Fruit fly (Drosophila melanogaster) whole organism, embryonic: ENCODE measurements around the gene CHKov1.
A peak's percentile ranks its signal among the peaks of the same experiment; 100 is the strongest.

Experiments used
- Antp ChIP-seq: fragments of 200-800 bp; sonication (Bioruptor generic); optimal IDR thresholded peaks from 3 replicates; lab custom pipeline; 2016; ENCODE audit warnings: missing biosample characterization, missing genetic modification characterization
- C15 ChIP-seq: fragments of 200-800 bp; sonication (Bioruptor generic); IDR thresholded peaks from 3 replicates; pipeline ENCODE4 v1.3.6; 2022; ENCODE audit warnings: missing biosample characterization, missing genetic modification characterization
- CG1024 ChIP-seq: fragments of 200-800 bp; sonication (Bioruptor generic); IDR thresholded peaks from 2 replicates; pipeline ENCODE4 v1.3.6; 2022; ENCODE audit warnings: missing biosample characterization, missing genetic modification characterization
- CG10321 ChIP-seq: fragments of 200-800 bp; sonication (Bioruptor generic); IDR thresholded peaks from 2 replicates; pipeline ENCODE4 v1.3.6; 2022; ENCODE audit warnings: missing biosample characterization, missing genetic modification characterization
- CG12942 ChIP-seq: fragments of 200-800 bp; sonication (Bioruptor generic); optimal IDR thresholded peaks from 3 replicates; lab custom pipeline; 2016; ENCODE audit warnings: missing biosample characterization, missing genetic modification characterization
- CG13424 ChIP-seq: fragments of 200-800 bp; sonication (Bioruptor generic); optimal IDR thresholded peaks from 2 replicates; lab custom pipeline; 2019; ENCODE audit warnings: missing biosample characterization, mild to moderate bottlenecking, missing genetic modification characterization, moderate library complexity
- CG17359 ChIP-seq: fragments of 200-800 bp; sonication (Bioruptor generic); optimal IDR thresholded peaks from 3 replicates; lab custom pipeline; 2018; ENCODE audit warnings: missing biosample characterization, mild to moderate bottlenecking, missing genetic modification characterization, moderate library complexity
- CG1792 ChIP-seq: fragments of 200-800 bp; sonication (Bioruptor generic); optimal IDR thresholded peaks from 2 replicates; lab custom pipeline; 2016; ENCODE audit warnings: missing biosample characterization, missing genetic modification characterization
- CG18262 ChIP-seq: fragments of 200-800 bp; optimal IDR thresholded peaks from 3 replicates; lab custom pipeline; 2019; ENCODE audit warnings: missing biosample characterization, mild to moderate bottlenecking, missing genetic modification characterization, moderate library complexity
- CG1832 ChIP-seq: fragments of 200-800 bp; sonication (Bioruptor generic); optimal IDR thresholded peaks from 2 replicates; lab custom pipeline; 2017; ENCODE audit warnings: missing biosample characterization, mild to moderate bottlenecking, missing genetic modification characterization, inconsistent platforms
- CG2129 ChIP-seq: fragments of 200-800 bp; sonication (Bioruptor generic); IDR thresholded peaks from 2 replicates; pipeline ENCODE4 v1.3.6; 2022; ENCODE audit warnings: missing biosample characterization, missing genetic modification characterization; ENCODE audit not compliant: partially characterized antibody
- CG3065 ChIP-seq: fragments of 200-800 bp; sonication (Bioruptor generic); optimal IDR thresholded peaks from 2 replicates; lab custom pipeline; 2016; ENCODE audit warnings: missing biosample characterization, missing genetic modification characterization
- CG3163 ChIP-seq: fragments of 200-800 bp; sonication (Bioruptor generic); optimal IDR thresholded peaks from 3 replicates; lab custom pipeline; 2016; ENCODE audit warnings: missing biosample characterization, missing genetic modification characterization
- CG32767 ChIP-seq: fragments of 200-800 bp; sonication (Bioruptor generic); IDR thresholded peaks from 2 replicates; pipeline ENCODE4 v1.3.6; 2022; ENCODE audit warnings: missing biosample characterization, missing genetic modification characterization
- CG34376 ChIP-seq: fragments of 200-800 bp; sonication (Bioruptor generic); optimal IDR thresholded peaks from 2 replicates; lab custom pipeline; 2018; ENCODE audit warnings: missing biosample characterization, mild to moderate bottlenecking, missing genetic modification characterization
- CG3838 ChIP-seq: fragments of 200-800 bp; sonication (Bioruptor generic); optimal IDR thresholded peaks from 3 replicates; lab custom pipeline; 2016; ENCODE audit warnings: missing biosample characterization, missing genetic modification characterization
- CG7372 ChIP-seq: fragments of 200-800 bp; sonication (Bioruptor generic); IDR thresholded peaks from 2 replicates; pipeline ENCODE4 v1.3.6; 2022; ENCODE audit warnings: missing biosample characterization, missing genetic modification characterization
- CG9609 ChIP-seq: fragments of 200-800 bp; sonication (Bioruptor generic); optimal IDR thresholded peaks from 3 replicates; lab custom pipeline; 2016; ENCODE audit warnings: missing biosample characterization, missing genetic modification characterization
- CoRest ChIP-seq: fragments of 200-800 bp; sonication (Bioruptor generic); optimal IDR thresholded peaks from 3 replicates; lab custom pipeline; 2018; ENCODE audit warnings: missing biosample characterization, mild to moderate bottlenecking, missing genetic modification characterization, moderate library complexity
- Dad ChIP-seq: fragments of 200-800 bp; sonication (Bioruptor generic); optimal IDR thresholded peaks from 3 replicates; lab custom pipeline; 2016; ENCODE audit warnings: missing biosample characterization, missing genetic modification characterization
- Deaf1 ChIP-seq: fragments of 200-800 bp; optimal IDR thresholded peaks from 3 replicates; lab custom pipeline; 2019; ENCODE audit warnings: missing biosample characterization, mild to moderate bottlenecking, missing genetic modification characterization, moderate library complexity
- Dip2 ChIP-seq: fragments of 200-800 bp; sonication (Bioruptor generic); IDR thresholded peaks from 2 replicates; pipeline ENCODE4 v1.3.6; 2022; ENCODE audit warnings: missing biosample characterization, missing genetic modification characterization
- Doc3 ChIP-seq: fragments of 200-800 bp; sonication (Bioruptor generic); IDR thresholded peaks from 3 replicates; pipeline ENCODE4 v1.3.6; 2022; ENCODE audit warnings: missing biosample characterization, missing genetic modification characterization; ENCODE audit not compliant: partially characterized antibody
- Eip74EF ChIP-seq, 2 experiments: fragments of 200-800 bp in 1 of 2; fragments of >200 bp in 1 of 2; sonication (Bioruptor generic) in 1 of 2; optimal IDR thresholded peaks; 2 replicates each; lab custom pipeline; 2017 to 2019; ENCODE audit warnings: missing biosample characterization in 2 of 2, missing genetic modification characterization in 2 of 2, mild to moderate bottlenecking in 1 of 2, moderate library complexity in 1 of 2
- Fer1 ChIP-seq: fragments of 200-800 bp; sonication (Bioruptor generic); optimal IDR thresholded peaks from 2 replicates; lab custom pipeline; 2017; ENCODE audit warnings: missing biosample characterization, mild to moderate bottlenecking, missing genetic modification characterization
- H2.0 ChIP-seq: fragments of 200-800 bp; sonication (Bioruptor generic); IDR thresholded peaks from 2 replicates; pipeline ENCODE4 v1.3.6; 2022; ENCODE audit warnings: missing biosample characterization, missing genetic modification characterization
- Hr78 ChIP-seq, 2 experiments: fragments of 200-800 bp in 1 of 2; fragments of >200 bp in 1 of 2; sonication (Bioruptor generic) in 1 of 2; optimal IDR thresholded peaks; 2 replicates each; lab custom pipeline; 2017 to 2019; ENCODE audit warnings: missing biosample characterization in 2 of 2, missing genetic modification characterization in 2 of 2, mild to moderate bottlenecking in 1 of 2, moderate library complexity in 1 of 2
- Ravus ChIP-seq: fragments of 200-800 bp; sonication (Bioruptor generic); IDR thresholded peaks from 2 replicates; pipeline ENCODE4 v1.3.6; 2022; ENCODE audit warnings: missing biosample characterization, missing genetic modification characterization
- Six4 ChIP-seq: fragments of 200-800 bp; sonication (Bioruptor generic); optimal IDR thresholded peaks from 2 replicates; lab custom pipeline; 2016; ENCODE audit warnings: missing biosample characterization, missing genetic modification characterization
- Ssrp ChIP-seq: fragments of 200-800 bp; sonication (Bioruptor generic); optimal IDR thresholded peaks from 2 replicates; lab custom pipeline; 2018; ENCODE audit warnings: missing biosample characterization, mild to moderate bottlenecking, missing genetic modification characterization, moderate library complexity
- Vsx1 ChIP-seq: fragments of 200-800 bp; sonication (Bioruptor generic); optimal IDR thresholded peaks from 2 replicates; lab custom pipeline; 2017; ENCODE audit warnings: missing biosample characterization, mild to moderate bottlenecking, missing genetic modification characterization, missing genetic modification reagents
- Xbp1 ChIP-seq: fragments of 200-800 bp; sonication (Bioruptor generic); optimal IDR thresholded peaks from 3 replicates; lab custom pipeline; 2016; ENCODE audit warnings: missing biosample characterization, mild to moderate bottlenecking, missing genetic modification characterization
- ash1 ChIP-seq: fragments of 200-800 bp; sonication (Bioruptor generic); optimal IDR thresholded peaks from 2 replicates; lab custom pipeline; 2018; ENCODE audit warnings: missing biosample characterization, mild to moderate bottlenecking, missing genetic modification characterization
- chinmo ChIP-seq: fragments of 200-800 bp; sonication (Bioruptor generic); IDR thresholded peaks from 4 replicates; pipeline ENCODE4 v1.3.6; 2022; ENCODE audit warnings: missing biosample characterization, missing genetic modification characterization; ENCODE audit not compliant: partially characterized antibody
- crp ChIP-seq, 2 experiments: fragments of 200-800 bp; sonication (Bioruptor generic); optimal IDR thresholded peaks; 2 replicates in 1 of 2; 3 replicates in 1 of 2; lab custom pipeline; 2017; ENCODE audit warnings: missing biosample characterization in 2 of 2, missing genetic modification characterization in 2 of 2, mild to moderate bottlenecking in 1 of 2, moderate library complexity in 1 of 2
- dati ChIP-seq: fragments of 200-800 bp; sonication (Bioruptor generic); IDR thresholded peaks from 2 replicates; pipeline ENCODE4 v1.3.6; 2022; ENCODE audit warnings: missing biosample characterization, missing genetic modification characterization
- ems ChIP-seq: fragments of 200-800 bp; sonication (Bioruptor generic); optimal IDR thresholded peaks from 3 replicates; lab custom pipeline; 2016; ENCODE audit warnings: missing biosample characterization, missing genetic modification characterization
- insv ChIP-seq, 2 experiments: fragments of 200-800 bp; sonication (Bioruptor generic); optimal IDR thresholded peaks; 3 replicates each; lab custom pipeline; 2016 to 2018; ENCODE audit warnings: missing biosample characterization in 2 of 2, missing genetic modification characterization in 2 of 2
- knrl ChIP-seq: fragments of 200-800 bp; sonication (Bioruptor generic); IDR thresholded peaks from 3 replicates; pipeline ENCODE4 v1.3.6; 2022; ENCODE audit warnings: missing biosample characterization, missing genetic modification characterization; ENCODE audit not compliant: partially characterized antibody
- lbe ChIP-seq: fragments of 200-800 bp; sonication (Bioruptor generic); optimal IDR thresholded peaks from 2 replicates; lab custom pipeline; 2016; ENCODE audit warnings: missing biosample characterization, mild to moderate bottlenecking, missing genetic modification characterization
- lov ChIP-seq, 2 experiments: fragments of 200-800 bp in 1 of 2; fragments of >200 bp in 1 of 2; sonication (Bioruptor generic) in 1 of 2; IDR thresholded peaks in 1 of 2; optimal IDR thresholded peaks in 1 of 2; 2 replicates in 1 of 2; 3 replicates in 1 of 2; pipeline versions ENCODE4 v1.3.6 to Lab custom; 2017 to 2022; ENCODE audit warnings: missing biosample characterization in 1 of 2, missing genetic modification characterization in 1 of 2
- maf-S ChIP-seq: fragments of 200-800 bp; sonication (Bioruptor generic); optimal IDR thresholded peaks from 2 replicates; lab custom pipeline; 2016; ENCODE audit warnings: missing biosample characterization, missing genetic modification characterization
- pho ChIP-seq: fragments of 200-800 bp; sonication (Bioruptor generic); optimal IDR thresholded peaks from 2 replicates; lab custom pipeline; 2016; ENCODE audit warnings: missing biosample characterization, missing genetic modification characterization
- sens-2 ChIP-seq: fragments of 200-800 bp; sonication (Bioruptor generic); IDR thresholded peaks from 2 replicates; pipeline ENCODE4 v1.3.6; 2022; ENCODE audit warnings: missing biosample characterization, missing genetic modification characterization
- seq ChIP-seq: fragments of 200-800 bp; sonication (Bioruptor generic); IDR thresholded peaks from 2 replicates; pipeline ENCODE4 v1.3.6; 2022; ENCODE audit warnings: missing biosample characterization, missing genetic modification characterization
- sima ChIP-seq: fragments of 200-800 bp; sonication (Bioruptor generic); optimal IDR thresholded peaks from 2 replicates; lab custom pipeline; 2016; ENCODE audit warnings: missing biosample characterization, missing genetic modification characterization
- unc-4 ChIP-seq: fragments of 200-800 bp; sonication (Bioruptor generic); IDR thresholded peaks from 2 replicates; pipeline ENCODE4 v1.3.6; 2022; ENCODE audit warnings: missing biosample characterization, missing genetic modification characterization; ENCODE audit not compliant: partially characterized antibody
- z ChIP-seq: fragments of 200-800 bp; sonication (Bioruptor generic); IDR thresholded peaks from 3 replicates; pipeline ENCODE4 v1.3.6; 2022; ENCODE audit warnings: missing biosample characterization, missing genetic modification characterization

The CHKov1 gene

dm6 chr3R:25303857-25304440 is 25.2 kb downstream of the CHKov1 start, which contains the start of gene CG31436 (continued):
- TF ChIP-seq CG3838 (GFP tag; lab: Kevin White, UChicago) (no peak), Ssrp (no peak), CG10321 (GFP tag; lab: Robert Waterston, UW) (no peak), CG34376 (GFP tag; lab: Kevin White, UChicago) (peak; percentile 29), crp (GFP tag; optimal IDR thresholded peaks at IDR 0.05; lab: Kevin White, UChicago) (no peak), CG1024 (GFP tag; lab: Robert Waterston, UW) (no peak), CG12942 (GFP tag; lab: Kevin White, UChicago) (no peak), knrl (no peak), Antp (GFP tag; lab: Kevin White, UChicago) (no peak), lbe (peak; percentile 42), Doc3 (GFP tag; lab: Robert Waterston, UW) (no peak), ems (GFP tag; lab: Kevin White, UChicago) (no peak), sens-2 (no peak), CG1792 (no peak), insv (GFP tag; optimal IDR thresholded peaks at IDR 0.05; lab: Kevin White, UChicago) (no peak), CG2129 (GFP tag; lab: Robert Waterston, UW) (no peak), CG13424 (tag; lab: Kevin White, UChicago) (no peak), Eip74EF (GFP tag; optimal IDR thresholded peaks at IDR 0.05; lab: Kevin White, UChicago) (peak in 1 of 2 experiments; percentile 18), Hr78 (GFP tag; optimal IDR thresholded peaks at IDR 0.05; lab: Kevin White, UChicago) (peak in 1 of 2 experiments; percentile 82), z (GFP tag; lab: Robert Waterston, UW) (peak; percentile 41; the same call in 1 of the 3 replicates), unc-4 (no peak), Deaf1 (tag; lab: Kevin White, UChicago) (no peak), Ravus (GFP tag; lab: Robert Waterston, UW) (no peak), lov (optimal IDR thresholded peaks at IDR 0.05; lab: Kevin White, UChicago) (no peak), lov (GFP tag; IDR thresholded peaks at IDR 0.05; lab: Robert Waterston, UW) (no peak), Dad (GFP tag; lab: Kevin White, UChicago) (no peak), dati (GFP tag; lab: Robert Waterston, UW) (no peak)
- TF ChIP-seq, all 482 proteins: peak for 17

- TF ChIP-seq Vsx1 (GFP tag; lab: Kevin White, UChicago) = no peak
- TF ChIP-seq CoRest = no peak
- peak; percentile 30 for TF ChIP-seq lbe
- TF ChIP-seq H2.0 = no peak
- no peak for TF ChIP-seq Ravus (GFP tag; lab: Robert Waterston, UW)
- TF ChIP-seq, all 482 proteins: peak for 1
Observed at dm6 chr3R:25302239-25302638, 26.9 kb downstream of the CHKov1 start, which contains the start of gene CG31370. Gene CG31370 (plus strand): TSS chr3R:25302464.

dm6 chr3R:25300575-25300974 is 28.5 kb downstream of the CHKov1 start, which contains the start of gene CG13659:
Gene CG13659 (plus strand): TSS chr3R:25300891.
- TF ChIP-seq pho (GFP tag; lab: Kevin White, UChicago) (no peak), Dip2 (no peak), CG9609 (GFP tag; lab: Kevin White, UChicago) (no peak), ash1 (GFP tag; lab: Kevin White, UChicago) (no peak), CG7372 (GFP tag; lab: Robert Waterston, UW) (no peak), C15 (GFP tag; lab: Robert Waterston, UW) (no peak), Xbp1 (no peak), seq (GFP tag; lab: Robert Waterston, UW) (no peak), CG3065 (GFP tag; lab: Kevin White, UChicago) (no peak), Six4 (GFP tag; lab: Kevin White, UChicago) (no peak), CG3163 (GFP tag; lab: Kevin White, UChicago) (no peak), CG18262 (tag; lab: Kevin White, UChicago) (no peak), CG1832 (GFP tag; lab: Kevin White, UChicago) (no peak), Fer1 (no peak), sima (no peak), Ravus (GFP tag; lab: Robert Waterston, UW) (no peak), CG32767 (GFP tag; lab: Robert Waterston, UW) (no peak), CG17359 (tag; lab: Kevin White, UChicago) (no peak), maf-S (GFP tag; lab: Kevin White, UChicago) (no peak), chinmo (GFP tag; lab: Robert Waterston, UW) (peak; percentile 57; the same call in 1 of the 4 replicates)
